Fruit fly (Drosophila melanogaster) whole organism, embryonic: ENCODE measurements around the gene CG11000.

Source experiments
- Bdp1 ChIP-seq: fragments of 200-800 bp; sonication (Bioruptor generic); optimal IDR thresholded peaks from 3 replicates; lab custom pipeline; 2016; ENCODE audit warnings: missing biosample characterization, missing genetic modification characterization
- CG10979 ChIP-seq: fragments of 200-800 bp; sonication (Bioruptor generic); optimal IDR thresholded peaks from 2 replicates; lab custom pipeline; 2018; ENCODE audit warnings: missing biosample characterization, mild to moderate bottlenecking, missing genetic modification characterization, moderate library complexity
- CG11247 ChIP-seq: fragments of 200-800 bp; sonication (Bioruptor generic); IDR thresholded peaks from 2 replicates; pipeline ENCODE4 v1.3.6; 2022; ENCODE audit warnings: missing biosample characterization, missing genetic modification characterization
- CG11695 ChIP-seq: fragments of 200-800 bp; sonication (Bioruptor generic); IDR thresholded peaks from 3 replicates; pipeline ENCODE4 v1.3.6; 2022; ENCODE audit warnings: missing biosample characterization, missing genetic modification characterization
- CG13287 ChIP-seq: fragments of 200-800 bp; sonication (Bioruptor generic); IDR thresholded peaks from 2 replicates; pipeline ENCODE4 v1.3.6; 2022; ENCODE audit warnings: missing biosample characterization, missing genetic modification characterization; ENCODE audit not compliant: partially characterized antibody
- CG13894 ChIP-seq: fragments of 200-800 bp; sonication (Bioruptor generic); optimal IDR thresholded peaks from 3 replicates; lab custom pipeline; 2018; ENCODE audit warnings: missing biosample characterization, mild to moderate bottlenecking, missing genetic modification characterization, moderate library complexity
- CG1602 ChIP-seq: fragments of 200-800 bp; sonication (Bioruptor generic); optimal IDR thresholded peaks from 3 replicates; lab custom pipeline; 2016; ENCODE audit warnings: missing biosample characterization, missing genetic modification characterization
- CG16813 ChIP-seq: fragments of 200-800 bp; sonication (Bioruptor generic); IDR thresholded peaks from 3 replicates; pipeline ENCODE4 v1.3.6; 2022; ENCODE audit warnings: missing biosample characterization, missing genetic modification characterization; ENCODE audit not compliant: partially characterized antibody
- CG17361 ChIP-seq: fragments of 200-800 bp; sonication (Bioruptor generic); IDR thresholded peaks from 3 replicates; pipeline ENCODE4 v1.3.6; 2022; ENCODE audit warnings: missing biosample characterization, missing genetic modification characterization
- CG18262 ChIP-seq: fragments of 200-800 bp; optimal IDR thresholded peaks from 3 replicates; lab custom pipeline; 2019; ENCODE audit warnings: missing biosample characterization, mild to moderate bottlenecking, missing genetic modification characterization, moderate library complexity
- CG18599 ChIP-seq: fragments of 200-800 bp; sonication (Bioruptor generic); optimal IDR thresholded peaks from 3 replicates; lab custom pipeline; 2017; ENCODE audit warnings: missing biosample characterization, missing genetic modification characterization, mild to moderate bottlenecking, moderate library complexity, missing genetic modification reagents
- CG18764 ChIP-seq: fragments of 200-800 bp; sonication (Bioruptor generic); optimal IDR thresholded peaks from 3 replicates; lab custom pipeline; 2016; ENCODE audit warnings: missing biosample characterization, missing genetic modification characterization
- CG2129 ChIP-seq: fragments of 200-800 bp; sonication (Bioruptor generic); IDR thresholded peaks from 2 replicates; pipeline ENCODE4 v1.3.6; 2022; ENCODE audit warnings: missing biosample characterization, missing genetic modification characterization; ENCODE audit not compliant: partially characterized antibody
- CG2889 ChIP-seq: fragments of 200-800 bp; sonication (Bioruptor generic); IDR thresholded peaks from 3 replicates; pipeline ENCODE4 v1.3.6; 2022; ENCODE audit warnings: missing biosample characterization, missing genetic modification characterization
- CG4404 ChIP-seq: fragments of 200-800 bp; sonication (Bioruptor generic); IDR thresholded peaks from 2 replicates; pipeline ENCODE4 v1.3.6; 2022; ENCODE audit warnings: missing biosample characterization, missing genetic modification characterization
- CG4854 ChIP-seq: fragments of 200-800 bp; sonication (Bioruptor generic); optimal IDR thresholded peaks from 2 replicates; lab custom pipeline; 2016; ENCODE audit warnings: missing biosample characterization, missing genetic modification characterization, inconsistent platforms
- CG9215 ChIP-seq: fragments of 200-800 bp; sonication (Bioruptor generic); IDR thresholded peaks from 2 replicates; pipeline ENCODE4 v1.3.6; 2022; ENCODE audit warnings: missing biosample characterization, missing genetic modification characterization
- CoRest ChIP-seq: fragments of 200-800 bp; sonication (Bioruptor generic); optimal IDR thresholded peaks from 3 replicates; lab custom pipeline; 2018; ENCODE audit warnings: missing biosample characterization, mild to moderate bottlenecking, missing genetic modification characterization, moderate library complexity
- Eip74EF ChIP-seq, 2 experiments: fragments of 200-800 bp in 1 of 2; fragments of >200 bp in 1 of 2; sonication (Bioruptor generic) in 1 of 2; optimal IDR thresholded peaks; 2 replicates each; lab custom pipeline; 2017 to 2019; ENCODE audit warnings: missing biosample characterization in 2 of 2, missing genetic modification characterization in 2 of 2, mild to moderate bottlenecking in 1 of 2, moderate library complexity in 1 of 2
- H15 ChIP-seq: fragments of 200-800 bp; sonication (Bioruptor generic); IDR thresholded peaks from 3 replicates; pipeline ENCODE4 v1.3.6; 2022; ENCODE audit warnings: missing biosample characterization, missing genetic modification characterization
- HHEX ChIP-seq: fragments of 200-800 bp; sonication (Bioruptor generic); optimal IDR thresholded peaks from 3 replicates; lab custom pipeline; 2017; ENCODE audit warnings: missing biosample characterization, mild to moderate bottlenecking, missing genetic modification characterization, missing genetic modification reagents
- HLHmδ ChIP-seq: fragments of 200-800 bp; sonication (Bioruptor generic); optimal IDR thresholded peaks from 2 replicates; lab custom pipeline; 2018; ENCODE audit warnings: missing biosample characterization, mild to moderate bottlenecking, missing genetic modification characterization, moderate library complexity
- Hr39 ChIP-seq: fragments of >200 bp; optimal IDR thresholded peaks from 2 replicates; lab custom pipeline; 2017
- Nf-YB ChIP-seq: fragments of 200-800 bp; sonication (Bioruptor generic); optimal IDR thresholded peaks from 3 replicates; lab custom pipeline; 2019; ENCODE audit warnings: missing biosample characterization, mild to moderate bottlenecking, missing genetic modification characterization, moderate library complexity
- PHDP ChIP-seq: fragments of 200-800 bp; sonication (Bioruptor generic); optimal IDR thresholded peaks from 3 replicates; lab custom pipeline; 2018; ENCODE audit warnings: missing biosample characterization, mild to moderate bottlenecking, missing genetic modification characterization, moderate library complexity
- Poxn ChIP-seq: fragments of 200-800 bp; sonication (Bioruptor generic); IDR thresholded peaks from 2 replicates; pipeline ENCODE4 v1.3.6; 2022; ENCODE audit warnings: missing biosample characterization, missing genetic modification characterization
- Sox100B ChIP-seq: fragments of 200-800 bp; sonication (Bioruptor generic); optimal IDR thresholded peaks from 3 replicates; lab custom pipeline; 2018; ENCODE audit warnings: missing biosample characterization, mild to moderate bottlenecking, missing genetic modification characterization
- Sry-β ChIP-seq: fragments of 200-800 bp; sonication (Bioruptor generic); optimal IDR thresholded peaks from 2 replicates; lab custom pipeline; 2018; ENCODE audit warnings: missing biosample characterization, mild to moderate bottlenecking, missing genetic modification characterization, moderate library complexity
- Taf1 ChIP-seq: fragments of 200-800 bp; sonication (Bioruptor generic); IDR thresholded peaks from 2 replicates; pipeline ENCODE4 v1.3.6; 2022; ENCODE audit warnings: missing biosample characterization, missing genetic modification characterization
- Xrp1 ChIP-seq: fragments of 200-800 bp; sonication (Bioruptor generic); IDR thresholded peaks from 2 replicates; pipeline ENCODE4 v1.3.6; 2022; ENCODE audit warnings: missing biosample characterization, missing genetic modification characterization
- YL-1 ChIP-seq: fragments of 200-800 bp; sonication (Bioruptor generic); optimal IDR thresholded peaks from 3 replicates; lab custom pipeline; 2017; ENCODE audit warnings: missing biosample characterization, mild to moderate bottlenecking, missing genetic modification characterization
- ato ChIP-seq: fragments of 200-800 bp; sonication (Bioruptor generic); IDR thresholded peaks from 2 replicates; pipeline ENCODE4 v1.3.6; 2022; ENCODE audit warnings: missing biosample characterization, missing genetic modification characterization; ENCODE audit not compliant: partially characterized antibody
- bigmax ChIP-seq: fragments of 200-800 bp; sonication (Bioruptor generic); optimal IDR thresholded peaks from 2 replicates; lab custom pipeline; 2018; ENCODE audit warnings: missing biosample characterization, mild to moderate bottlenecking, missing genetic modification characterization
- gem ChIP-seq: fragments of 200-800 bp; sonication (Bioruptor generic); optimal IDR thresholded peaks from 2 replicates; lab custom pipeline; 2019; ENCODE audit warnings: missing biosample characterization, mild to moderate bottlenecking, missing genetic modification characterization, moderate library complexity
- grau ChIP-seq: fragments of 200-800 bp; optimal IDR thresholded peaks from 3 replicates; lab custom pipeline; 2019; ENCODE audit warnings: missing biosample characterization, mild to moderate bottlenecking, missing genetic modification characterization, moderate library complexity
- gro ChIP-seq: fragments of 200-800 bp; sonication (Bioruptor generic); optimal IDR thresholded peaks from 2 replicates; lab custom pipeline; 2016; ENCODE audit warnings: missing biosample characterization, missing genetic modification characterization
- jumu ChIP-seq: fragments of 200-800 bp; sonication (Bioruptor generic); optimal IDR thresholded peaks from 3 replicates; lab custom pipeline; 2016; ENCODE audit warnings: missing biosample characterization, missing genetic modification characterization
- klu ChIP-seq: fragments of 200-800 bp; sonication (Bioruptor generic); IDR thresholded peaks from 2 replicates; pipeline ENCODE4 v1.3.6; 2022; ENCODE audit warnings: missing biosample characterization, missing genetic modification characterization
- ranshi ChIP-seq: fragments of 200-800 bp; sonication (Bioruptor generic); IDR thresholded peaks from 2 replicates; pipeline ENCODE4 v1.3.6; 2022; ENCODE audit warnings: missing biosample characterization, missing genetic modification characterization
- row ChIP-seq: fragments of 200-800 bp; sonication (Bioruptor generic); IDR thresholded peaks from 3 replicates; pipeline ENCODE4 v1.3.6; 2022; ENCODE audit warnings: missing biosample characterization, missing genetic modification characterization
- run ChIP-seq: fragments of 200-800 bp; sonication (Bioruptor generic); optimal IDR thresholded peaks from 3 replicates; lab custom pipeline; 2018; ENCODE audit warnings: missing biosample characterization, mild to moderate bottlenecking, missing genetic modification characterization
- sens ChIP-seq: fragments of 200-800 bp; sonication (Bioruptor generic); peaks from one replicate; lab custom pipeline; 2016; ENCODE audit warnings: missing biosample characterization, missing genetic modification characterization
- sim ChIP-seq: fragments of 200-800 bp; sonication (Bioruptor generic); IDR thresholded peaks from 2 replicates; pipeline ENCODE4 v1.3.6; 2022; ENCODE audit warnings: missing biosample characterization, missing genetic modification characterization
- sisA ChIP-seq: fragments of 200-800 bp; sonication (Bioruptor generic); IDR thresholded peaks from 2 replicates; pipeline ENCODE4 v1.3.6; 2022; ENCODE audit warnings: missing biosample characterization, missing genetic modification characterization
- slp2 ChIP-seq: fragments of 200-800 bp; sonication (Bioruptor generic); optimal IDR thresholded peaks from 2 replicates; lab custom pipeline; 2016; ENCODE audit warnings: missing biosample characterization, missing genetic modification characterization
- ssp ChIP-seq: fragments of 200-800 bp; sonication (Bioruptor generic); IDR thresholded peaks from 2 replicates; pipeline ENCODE4 v1.3.6; 2022; ENCODE audit warnings: missing biosample characterization, missing genetic modification characterization
- tio ChIP-seq: fragments of 200-800 bp; sonication (Bioruptor generic); optimal IDR thresholded peaks from 2 replicates; lab custom pipeline; 2017; ENCODE audit warnings: missing biosample characterization, missing genetic modification characterization, inconsistent platforms
- wek ChIP-seq: fragments of 200-800 bp; sonication (Bioruptor generic); optimal IDR thresholded peaks from 3 replicates; lab custom pipeline; 2018; ENCODE audit warnings: missing biosample characterization, mild to moderate bottlenecking, missing genetic modification characterization, moderate library complexity
- yki ChIP-seq: fragments of >200 bp; optimal IDR thresholded peaks from 3 replicates; lab custom pipeline; 2018

CG11000 gene

DNA sequence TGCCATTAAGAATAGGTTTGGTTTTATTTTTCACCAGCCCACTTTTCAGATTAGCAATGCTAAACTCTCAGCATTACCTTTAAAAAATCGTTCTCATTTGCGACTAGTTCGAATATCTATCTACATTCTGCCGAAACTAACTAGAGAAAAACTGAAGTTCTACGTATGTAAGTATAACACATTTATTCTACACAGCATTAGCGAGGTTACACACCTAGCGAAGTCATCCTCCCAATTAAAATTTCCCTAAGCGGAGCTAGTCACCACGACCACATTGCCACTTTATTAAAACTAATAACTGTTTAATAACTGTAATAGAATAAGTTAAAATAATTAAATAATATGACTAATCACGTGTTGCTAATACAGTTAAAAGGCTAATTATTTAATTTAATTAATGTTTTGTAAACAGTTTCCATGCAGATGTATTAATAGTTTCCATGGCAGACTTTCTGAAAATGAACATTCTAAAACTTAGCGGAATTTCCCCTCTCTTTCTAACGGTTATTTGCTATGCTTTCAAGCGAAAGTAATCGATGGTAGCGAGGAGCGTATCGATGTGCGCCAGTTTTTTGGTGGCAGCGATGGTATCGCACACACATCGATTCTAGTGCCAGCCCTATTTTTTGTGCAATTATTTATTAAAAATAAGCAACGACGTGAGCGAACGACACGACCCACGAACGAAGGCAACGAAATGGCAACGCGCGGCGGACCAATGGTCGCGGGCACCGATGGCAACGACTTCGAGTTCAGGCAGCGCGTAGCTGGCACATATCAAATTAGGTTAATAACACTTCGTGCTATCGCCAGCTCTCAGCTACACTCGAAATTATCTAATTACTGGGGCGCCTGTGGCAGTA lies 23.2 kb upstream of the CG11000 start, which contains the start of gene jagn:
TSS of gene jagn (plus strand) at position 585 of the 863 bp plus-strand sequence.
- TF ChIP-seq run (tag; lab: Kevin White, UChicago): no peak
- peak; percentile 84 for TF ChIP-seq YL-1 (GFP tag; lab: Kevin White, UChicago)
- peak; percentile 53 for TF ChIP-seq ssp (GFP tag; lab: Robert Waterston, UW)
- no peak for TF ChIP-seq tio (GFP tag; lab: Kevin White, UChicago)
- peak; percentile 4; the same call in 1 of the 3 replicates for TF ChIP-seq CG2889 (GFP tag; lab: Robert Waterston, UW)
- TF ChIP-seq Hr39 (lab: Kevin White, UChicago): no peak
- TF ChIP-seq Nf-YB: peak; percentile 41
- peak; percentile 25 for TF ChIP-seq slp2
- TF ChIP-seq row (GFP tag; lab: Robert Waterston, UW): peak; percentile 71
- TF ChIP-seq Sry-β (GFP tag; lab: Kevin White, UChicago): peak; percentile 13
- TF ChIP-seq CG13287 (GFP tag; lab: Robert Waterston, UW): peak; percentile 99
- peak; percentile 98 for TF ChIP-seq CG2129 (GFP tag; lab: Robert Waterston, UW)
- TF ChIP-seq HHEX (GFP tag; lab: Kevin White, UChicago): peak; percentile 14
- TF ChIP-seq sens (GFP tag; lab: Kevin White, UChicago): peak; percentile 90
- TF ChIP-seq sim (GFP tag; lab: Robert Waterston, UW): no peak
- peak; percentile 100 for TF ChIP-seq CG16813 (GFP tag; lab: Robert Waterston, UW)
- peak; percentile 66 for TF ChIP-seq CG9215 (GFP tag; lab: Robert Waterston, UW)
- peak; percentile 16 for TF ChIP-seq CG1602
- peak; percentile 38; the same call in 1 of the 2 replicates for TF ChIP-seq Xrp1 (GFP tag; lab: Robert Waterston, UW)
- peak; percentile 31 for TF ChIP-seq CG13894 (tag; lab: Kevin White, UChicago)
- peak; percentile 36 for TF ChIP-seq CG4854 (GFP tag; lab: Kevin White, UChicago)
- TF ChIP-seq sisA: peak; percentile 62
- TF ChIP-seq CG10979 (tag; lab: Kevin White, UChicago): peak; percentile 31
- TF ChIP-seq grau (tag; lab: Kevin White, UChicago): peak; percentile 55
- peak; percentile 82 for TF ChIP-seq CoRest (tag; lab: Kevin White, UChicago)
- peak; percentile 35 for TF ChIP-seq bigmax (GFP tag; lab: Kevin White, UChicago)
- TF ChIP-seq CG18262 (tag; lab: Kevin White, UChicago): peak; percentile 49
- TF ChIP-seq CG4404 (GFP tag; lab: Robert Waterston, UW): peak; percentile 28; the same call in 1 of the 2 replicates
- no peak for TF ChIP-seq Sox100B (GFP tag; lab: Kevin White, UChicago)
- peak; percentile 2 for TF ChIP-seq CG18599 (GFP tag; lab: Kevin White, UChicago)
- peak in 1 of 2 experiments; percentile 15 for TF ChIP-seq Eip74EF (GFP tag; optimal IDR thresholded peaks at IDR 0.05; lab: Kevin White, UChicago)
- TF ChIP-seq ato (GFP tag; lab: Robert Waterston, UW): peak; percentile 99
- TF ChIP-seq PHDP (tag; lab: Kevin White, UChicago): peak; percentile 60
- peak; percentile 50 for TF ChIP-seq jumu (GFP tag; lab: Kevin White, UChicago)
- peak; percentile 70; the same call in 2 of the 3 replicates for TF ChIP-seq CG17361 (GFP tag; lab: Robert Waterston, UW)
- peak; percentile 33; the same call in 1 of the 3 replicates for TF ChIP-seq H15 (GFP tag; lab: Robert Waterston, UW)
- no peak for TF ChIP-seq Poxn (GFP tag; lab: Robert Waterston, UW)
- TF ChIP-seq CG18764: peak; percentile 44
- TF ChIP-seq gro (GFP tag; lab: Kevin White, UChicago): peak; percentile 78
- peak; percentile 64 for TF ChIP-seq CG11247 (GFP tag; lab: Robert Waterston, UW)
- TF ChIP-seq wek (GFP tag; lab: Kevin White, UChicago): no peak
- TF ChIP-seq Bdp1 (GFP tag; lab: Kevin White, UChicago): peak; percentile 33
- 0 out of 2 replicates have a peak, but pooled peaks have one; percentile 28 for TF ChIP-seq klu
- peak; percentile 70 for TF ChIP-seq ranshi
- TF ChIP-seq HLHmδ (GFP tag; lab: Kevin White, UChicago): no peak
- no peak for TF ChIP-seq yki (lab: Kevin White, UChicago)
- no peak for TF ChIP-seq Taf1
- TF ChIP-seq CG11695 (GFP tag; lab: Robert Waterston, UW): 0 out of 3 replicates have a peak, but pooled peaks have one; percentile 13
- TF ChIP-seq gem: no peak
